Worm (Caenorhabditis elegans) whole organism, mixed stage, embryonic: Measurements from ENCODE around the gene K05F1.14.

Experiments used
- blmp-1 ChIP-seq: fragments of 150-350 bp; optimal IDR thresholded peaks from 2 replicates; lab custom pipeline; 2014; ENCODE audit warnings: missing biosample characterization, missing genetic modification characterization
- ceh-39 ChIP-seq: fragments of 150-350 bp; optimal IDR thresholded peaks from 2 replicates; lab custom pipeline; 2014; ENCODE audit warnings: missing biosample characterization, missing genetic modification characterization
- ces-1 ChIP-seq: fragments of 150-350 bp; optimal IDR thresholded peaks from 2 replicates; lab custom pipeline; 2014; ENCODE audit warnings: missing biosample characterization, missing genetic modification reagents, missing genetic modification characterization
- drap-1 ChIP-seq: fragments of 200-800 bp; sonication (Bioruptor generic); optimal IDR thresholded peaks from 3 replicates; lab custom pipeline; 2018; ENCODE audit warnings: mild to moderate bottlenecking, missing genetic modification characterization, missing compliant biosample characterization
- elt-1 ChIP-seq: sonication (generic microtip); optimal IDR thresholded peaks from 2 replicates; lab custom pipeline; 2017; ENCODE audit warnings: missing genetic modification characterization, mild to moderate bottlenecking, missing compliant biosample characterization, antibody characterized with exemption, moderate library complexity, borderline replicate concordance; ENCODE audit not compliant: insufficient read depth
- lsy-2 ChIP-seq: fragments of 150-350 bp; optimal IDR thresholded peaks from 2 replicates; lab custom pipeline; 2014; ENCODE audit warnings: missing biosample characterization, missing genetic modification characterization
- nhr-12 ChIP-seq: fragments of 150-350 bp; optimal IDR thresholded peaks from 2 replicates; lab custom pipeline; 2014; ENCODE audit warnings: missing biosample characterization, missing genetic modification characterization
- nhr-237 ChIP-seq: fragments of 150-350 bp; optimal IDR thresholded peaks from 2 replicates; lab custom pipeline; 2014; ENCODE audit warnings: missing biosample characterization, missing genetic modification characterization
- unc-62 ChIP-seq: fragments of 150-350 bp; optimal IDR thresholded peaks from 2 replicates; lab custom pipeline; 2014; ENCODE audit warnings: missing biosample characterization, missing genetic modification reagents, missing genetic modification characterization
- ztf-11 ChIP-seq: fragments of 150-350 bp; optimal IDR thresholded peaks from 2 replicates; lab custom pipeline; 2014; ENCODE audit warnings: missing biosample characterization, missing genetic modification characterization

DNA sequence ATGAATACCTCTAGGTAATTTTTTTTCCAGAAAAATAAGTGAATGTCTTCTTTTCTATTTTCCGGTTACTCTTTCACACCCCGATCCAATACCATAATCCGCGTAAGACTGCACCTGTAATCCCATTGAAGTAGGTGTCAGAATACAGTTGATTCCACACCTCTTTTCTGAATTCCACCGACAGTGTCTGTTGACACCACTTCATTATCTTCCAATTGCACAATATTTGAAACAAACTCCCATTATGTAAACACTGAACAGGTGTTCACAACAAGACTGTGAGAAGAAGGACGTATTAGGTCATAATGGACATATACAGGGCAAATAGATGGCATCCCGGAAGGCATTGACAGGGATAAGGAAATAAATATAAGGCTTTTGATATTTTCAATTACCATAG is 15.0 kb downstream of the K05F1.14 start:
- no peak for TF ChIP-seq nhr-237
- no peak for TF ChIP-seq elt-1 (tag; lab: Kevin White, UChicago)
- TF ChIP-seq ztf-11 (tag; lab: Kevin White, UChicago): no peak
- TF ChIP-seq ces-1 (GFP tag; lab: Kevin White, UChicago): no peak
- no peak for TF ChIP-seq unc-62 (GFP tag; lab: Kevin White, UChicago)
- no peak for TF ChIP-seq ceh-39 (tag; lab: Kevin White, UChicago)
- no peak for TF ChIP-seq lsy-2 (tag; lab: Kevin White, UChicago)
- TF ChIP-seq blmp-1 (tag; lab: Kevin White, UChicago): no peak
- no peak for TF ChIP-seq drap-1
- TF ChIP-seq nhr-12 (tag; lab: Kevin White, UChicago): no peak
